Worm (Caenorhabditis elegans): ENCODE measurements around the gene nhr-152.

- TF ChIP-seq nhr-77 (tag; optimal IDR thresholded peaks at IDR 0.05) (no peak), aly-2 (tag; optimal IDR thresholded peaks at IDR 0.05) (no peak), dmd-4 (tag; optimal IDR thresholded peaks at IDR 0.05) (no peak), unc-62 (GFP tag; optimal IDR thresholded peaks at IDR 0.05) (no peak), ZK546.5 (tag; optimal IDR thresholded peaks at IDR 0.05) (no peak), ama-1 (optimal IDR thresholded peaks at IDR 0.05) (no peak), elt-3 (tag; optimal IDR thresholded peaks at IDR 0.05) (no peak), lin-11 (tag; optimal IDR thresholded peaks at IDR 0.05) (no peak), nhr-11 (tag; optimal IDR thresholded peaks at IDR 0.05) (no peak)
Measured at ce11 chrV:7735319-7735718, 49.2 kb downstream of the nhr-152 start, which contains the start of gene srr-10.

Data from whole organism, L2 larva.